Worm (Caenorhabditis elegans): ENCODE data around the gene F01G10.5.

ce11 chrIV:10227534-10227933 lies 3.3 kb downstream of the F01G10.5 start, which contains the start of gene F01G10.6:
- TF ChIP-seq lin-39 (tag; optimal IDR thresholded peaks at IDR 0.05) (no peak), skn-1 (tag; optimal IDR thresholded peaks at IDR 0.05) (no peak), nhr-77 (tag; optimal IDR thresholded peaks at IDR 0.05) (no peak), zag-1 (tag; optimal IDR thresholded peaks at IDR 0.05) (no peak), hlh-17 (GFP tag; optimal IDR thresholded peaks at IDR 0.05; ENCODE audit: borderline replicate concordance) (no peak), nhr-47 (tag; optimal IDR thresholded peaks at IDR 0.05) (no peak)

All from whole organism, L1 larva.